Worm (Caenorhabditis elegans) whole organism, L1 larva: ENCODE data around the gene W02D7.4.
A peak's percentile ranks its signal among the peaks of the same experiment; 100 is the strongest.

Source experiments
- C04F5.9 ChIP-seq: sonication (generic microtip); optimal IDR thresholded peaks from 2 replicates; lab custom pipeline; 2016; ENCODE audit warnings: missing genetic modification characterization, missing compliant biosample characterization
- C16A3.4 ChIP-seq: fragments of 150-350 bp; optimal IDR thresholded peaks from 2 replicates; lab custom pipeline; 2014; ENCODE audit warnings: missing biosample characterization, missing genetic modification characterization
- F16B12.6 ChIP-seq: fragments of 150-350 bp; optimal IDR thresholded peaks from 2 replicates; lab custom pipeline; 2014; ENCODE audit warnings: missing biosample characterization, missing genetic modification characterization
- Y116A8C.19 ChIP-seq: sonication (generic microtip); optimal IDR thresholded peaks from 2 replicates; lab custom pipeline; 2016; ENCODE audit warnings: missing compliant biosample characterization, missing genetic modification characterization, borderline replicate concordance
- aha-1 ChIP-seq: fragments of 150-350 bp; optimal IDR thresholded peaks from 2 replicates; lab custom pipeline; 2014; ENCODE audit warnings: missing biosample characterization, missing genetic modification characterization
- ama-1 ChIP-seq: fragments of 150-350 bp; optimal IDR thresholded peaks from 2 replicates; lab custom pipeline; 2014
- ceh-63 ChIP-seq: fragments of 200-800 bp; sonication (Bioruptor generic); optimal IDR thresholded peaks from 2 replicates; lab custom pipeline; 2018; ENCODE audit warnings: mild to moderate bottlenecking, missing genetic modification characterization, missing compliant biosample characterization
- ceh-8 ChIP-seq: fragments of 200-800 bp; sonication (Bioruptor generic); optimal IDR thresholded peaks from 2 replicates; lab custom pipeline; 2018; ENCODE audit warnings: mild to moderate bottlenecking, missing genetic modification characterization, moderate library complexity, missing compliant biosample characterization
- ceh-88 ChIP-seq: fragments of 200-800 bp; sonication (Bioruptor generic); IDR thresholded peaks from 2 replicates; pipeline ENCODE4 v1.3.6; 2022; ENCODE audit warnings: missing genetic modification characterization, missing compliant biosample characterization
- ceh-90 ChIP-seq: sonication (generic microtip); optimal IDR thresholded peaks from 2 replicates; lab custom pipeline; 2016; ENCODE audit warnings: missing genetic modification characterization, missing compliant biosample characterization
- ces-1 ChIP-seq: fragments of 150-350 bp; optimal IDR thresholded peaks from 2 replicates; lab custom pipeline; 2014; ENCODE audit warnings: missing biosample characterization, missing genetic modification reagents, missing genetic modification characterization
- dpl-1 ChIP-seq, 3 experiments: fragments of 150-350 bp in 2 of 3; sonication (generic microtip) in 1 of 3; optimal IDR thresholded peaks; 2 replicates each; lab custom pipeline; 2014 to 2017; ENCODE audit warnings: missing biosample characterization in 3 of 3, missing genetic modification characterization in 3 of 3, missing genetic modification reagents in 3 of 3
- dsc-1 ChIP-seq: sonication (generic microtip); optimal IDR thresholded peaks from 2 replicates; lab custom pipeline; 2016; ENCODE audit warnings: mild to moderate bottlenecking, missing genetic modification characterization, missing compliant biosample characterization
- efl-1 ChIP-seq, 4 experiments: fragments of 150-350 bp; optimal IDR thresholded peaks in 3 of 4; peaks in 1 of 4; 1 replicate in 1 of 4; 2 replicates in 3 of 4; lab custom pipeline; 2014; ENCODE audit warnings: missing biosample characterization in 2 of 4, missing genetic modification characterization in 2 of 4, missing genetic modification reagents in 2 of 4
- efl-3 ChIP-seq: fragments of 200-800 bp; sonication (Bioruptor generic); optimal IDR thresholded peaks from 2 replicates; lab custom pipeline; 2018; ENCODE audit warnings: mild to moderate bottlenecking, missing genetic modification characterization, missing compliant biosample characterization
- egl-13 ChIP-seq: sonication (generic microtip); optimal IDR thresholded peaks from 2 replicates; lab custom pipeline; 2016; ENCODE audit warnings: missing genotype, missing genetic modification reagents, missing genetic modification characterization, missing compliant biosample characterization
- egl-27 ChIP-seq, 2 experiments: fragments of 150-350 bp in 1 of 2; sonication (generic microtip); optimal IDR thresholded peaks; 3 replicates each; lab custom pipeline; 2017 to 2018; ENCODE audit warnings: missing biosample characterization in 2 of 2, missing genetic modification characterization in 2 of 2, missing genetic modification reagents in 2 of 2
- elt-2 ChIP-seq: sonication (generic microtip); optimal IDR thresholded peaks from 2 replicates; lab custom pipeline; 2016; ENCODE audit warnings: missing genetic modification characterization, mild to moderate bottlenecking, inconsistent platforms, missing compliant biosample characterization, missing genetic modification reagents
- fkh-10 ChIP-seq: sonication (generic microtip); optimal IDR thresholded peaks from 2 replicates; lab custom pipeline; 2017; ENCODE audit warnings: missing biosample characterization, missing genetic modification reagents, missing genetic modification characterization
- fkh-4 ChIP-seq: sonication (generic microtip); optimal IDR thresholded peaks from 2 replicates; lab custom pipeline; 2016; ENCODE audit warnings: missing compliant biosample characterization, missing genetic modification characterization, borderline replicate concordance
- fkh-8 ChIP-seq: sonication (generic microtip); optimal IDR thresholded peaks from 2 replicates; lab custom pipeline; 2016; ENCODE audit warnings: mild to moderate bottlenecking, missing genetic modification characterization, missing compliant biosample characterization
- fos-1 ChIP-seq: fragments of 150-350 bp; optimal IDR thresholded peaks from 2 replicates; lab custom pipeline; 2014; ENCODE audit warnings: missing biosample characterization, missing genetic modification characterization
- hpl-2 ChIP-seq: fragments of 150-350 bp; optimal IDR thresholded peaks from 2 replicates; lab custom pipeline; 2014; ENCODE audit warnings: missing biosample characterization, missing genetic modification reagents, missing genetic modification characterization
- isw-1 ChIP-seq: fragments of 200-800 bp; sonication (Bioruptor generic); IDR thresholded peaks from 2 replicates; pipeline ENCODE4 v1.3.6; 2022; ENCODE audit warnings: missing genetic modification characterization, missing compliant biosample characterization
- jun-1 ChIP-seq: fragments of 150-350 bp; optimal IDR thresholded peaks from 2 replicates; lab custom pipeline; 2014; ENCODE audit warnings: missing biosample characterization, missing genetic modification reagents, missing genetic modification characterization
- lin-13 ChIP-seq: fragments of 150-350 bp; optimal IDR thresholded peaks from 2 replicates; lab custom pipeline; 2014; ENCODE audit warnings: missing biosample characterization, missing genetic modification reagents, missing genetic modification characterization
- lin-14 ChIP-seq: fragments of 200-800 bp; sonication (Bioruptor generic); optimal IDR thresholded peaks from 2 replicates; lab custom pipeline; 2018; ENCODE audit warnings: mild to moderate bottlenecking, missing genetic modification characterization, moderate library complexity, missing compliant biosample characterization
- lin-15B ChIP-seq: fragments of 150-350 bp; sonication (generic microtip); optimal IDR thresholded peaks from 3 replicates; lab custom pipeline; 2014; ENCODE audit warnings: missing biosample characterization, missing genetic modification characterization
- lin-35 ChIP-seq, 2 experiments: fragments of 150-350 bp; optimal IDR thresholded peaks; 2 replicates each; lab custom pipeline; 2014; ENCODE audit warnings: missing biosample characterization in 2 of 2, missing genetic modification characterization in 2 of 2, missing genetic modification reagents in 2 of 2
- lsy-2 ChIP-seq, 2 experiments: fragments of 150-350 bp; optimal IDR thresholded peaks; 2 replicates each; lab custom pipeline; 2014; ENCODE audit warnings: missing biosample characterization in 2 of 2, missing genetic modification characterization in 2 of 2
- mab-9 ChIP-seq: fragments of 200-800 bp; sonication (Bioruptor generic); IDR thresholded peaks from 2 replicates; pipeline ENCODE4 v1.3.6; 2022; ENCODE audit warnings: missing genetic modification reagents, missing genetic modification characterization, missing compliant biosample characterization
- mdl-1 ChIP-seq, 2 experiments: fragments of 150-350 bp; optimal IDR thresholded peaks; 2 replicates each; lab custom pipeline; 2014 to 2017; ENCODE audit warnings: missing biosample characterization in 2 of 2, missing genetic modification characterization in 2 of 2, inconsistent platforms in 1 of 2
- mep-1 ChIP-seq: fragments of 150-350 bp; optimal IDR thresholded peaks from 2 replicates; lab custom pipeline; 2014; ENCODE audit warnings: missing biosample characterization, missing genetic modification characterization
- nhr-11 ChIP-seq: fragments of 150-350 bp; optimal IDR thresholded peaks from 2 replicates; lab custom pipeline; 2014; ENCODE audit warnings: missing biosample characterization, missing genetic modification characterization
- nhr-12 ChIP-seq: sonication (generic microtip); optimal IDR thresholded peaks from 2 replicates; lab custom pipeline; 2017; ENCODE audit warnings: missing biosample characterization, missing genetic modification characterization
- nhr-28 ChIP-seq: fragments of 150-350 bp; optimal IDR thresholded peaks from 2 replicates; lab custom pipeline; 2014; ENCODE audit warnings: missing biosample characterization, missing genetic modification characterization
- nhr-47 ChIP-seq: sonication (generic microtip); optimal IDR thresholded peaks from 2 replicates; lab custom pipeline; 2016; ENCODE audit warnings: mild to moderate bottlenecking, missing genetic modification characterization, moderate library complexity, missing compliant biosample characterization
- nhr-71 ChIP-seq: sonication (generic microtip); optimal IDR thresholded peaks from 2 replicates; lab custom pipeline; 2016; ENCODE audit warnings: mild to moderate bottlenecking, missing genetic modification characterization, moderate library complexity, missing compliant biosample characterization
- nhr-76 ChIP-seq: sonication (generic microtip); optimal IDR thresholded peaks from 2 replicates; lab custom pipeline; 2017; ENCODE audit warnings: missing biosample characterization, missing genetic modification characterization
- nhr-85 ChIP-seq: sonication (generic microtip); peaks from one replicate; lab custom pipeline; 2016; ENCODE audit warnings: missing genetic modification characterization, inconsistent platforms, missing compliant biosample characterization
- nhr-90 ChIP-seq: sonication (generic microtip); optimal IDR thresholded peaks from 2 replicates; lab custom pipeline; 2016; ENCODE audit warnings: mild to moderate bottlenecking, missing genetic modification characterization, missing compliant biosample characterization; ENCODE audit not compliant: poor library complexity
- rnt-1 ChIP-seq: sonication (generic microtip); optimal IDR thresholded peaks from 2 replicates; lab custom pipeline; 2016; ENCODE audit warnings: mild to moderate bottlenecking, missing genetic modification characterization, moderate library complexity, missing compliant biosample characterization
- skn-1 ChIP-seq: fragments of 150-350 bp; optimal IDR thresholded peaks from 2 replicates; lab custom pipeline; 2014; ENCODE audit warnings: missing biosample characterization, missing genetic modification characterization
- snu-23 ChIP-seq: sonication (generic microtip); optimal IDR thresholded peaks from 2 replicates; lab custom pipeline; 2016; ENCODE audit warnings: missing genetic modification characterization, missing compliant biosample characterization
- sptf-1 ChIP-seq: fragments of 150-350 bp; optimal IDR thresholded peaks from 2 replicates; lab custom pipeline; 2014; ENCODE audit warnings: missing biosample characterization, missing genetic modification characterization
- sup-37 ChIP-seq: fragments of 200-800 bp; sonication (Bioruptor generic); optimal IDR thresholded peaks from 2 replicates; lab custom pipeline; 2018; ENCODE audit warnings: mild to moderate bottlenecking, missing genetic modification characterization, missing compliant biosample characterization
- tbx-2 ChIP-seq: sonication (generic microtip); optimal IDR thresholded peaks from 2 replicates; lab custom pipeline; 2016; ENCODE audit warnings: missing genetic modification characterization, missing compliant biosample characterization
- tlp-1 ChIP-seq: fragments of 150-350 bp; optimal IDR thresholded peaks from 2 replicates; lab custom pipeline; 2014; ENCODE audit warnings: missing biosample characterization, missing genetic modification characterization
- unc-130 ChIP-seq: fragments of 150-350 bp; optimal IDR thresholded peaks from 2 replicates; lab custom pipeline; 2017; ENCODE audit warnings: missing biosample characterization, missing genetic modification characterization, inconsistent platforms
- unc-30 ChIP-seq: sonication (generic microtip); optimal IDR thresholded peaks from 2 replicates; lab custom pipeline; 2017; ENCODE audit warnings: missing biosample characterization, missing genetic modification characterization
- unc-62 ChIP-seq: fragments of 150-350 bp; optimal IDR thresholded peaks from 2 replicates; lab custom pipeline; 2014; ENCODE audit warnings: missing biosample characterization, missing genetic modification reagents, missing genetic modification characterization
- zip-4 ChIP-seq: fragments of 200-800 bp; sonication (Bioruptor generic); optimal IDR thresholded peaks from 2 replicates; lab custom pipeline; 2018; ENCODE audit warnings: mild to moderate bottlenecking, missing genetic modification characterization, moderate library complexity, missing compliant biosample characterization
- ztf-11 ChIP-seq, 2 experiments: sonication (generic microtip); optimal IDR thresholded peaks; 2 replicates each; lab custom pipeline; 2016 to 2017; ENCODE audit warnings: missing genetic modification characterization in 2 of 2, missing biosample characterization in 1 of 2, missing compliant biosample characterization in 1 of 2

The W02D7.4 gene

DNA sequence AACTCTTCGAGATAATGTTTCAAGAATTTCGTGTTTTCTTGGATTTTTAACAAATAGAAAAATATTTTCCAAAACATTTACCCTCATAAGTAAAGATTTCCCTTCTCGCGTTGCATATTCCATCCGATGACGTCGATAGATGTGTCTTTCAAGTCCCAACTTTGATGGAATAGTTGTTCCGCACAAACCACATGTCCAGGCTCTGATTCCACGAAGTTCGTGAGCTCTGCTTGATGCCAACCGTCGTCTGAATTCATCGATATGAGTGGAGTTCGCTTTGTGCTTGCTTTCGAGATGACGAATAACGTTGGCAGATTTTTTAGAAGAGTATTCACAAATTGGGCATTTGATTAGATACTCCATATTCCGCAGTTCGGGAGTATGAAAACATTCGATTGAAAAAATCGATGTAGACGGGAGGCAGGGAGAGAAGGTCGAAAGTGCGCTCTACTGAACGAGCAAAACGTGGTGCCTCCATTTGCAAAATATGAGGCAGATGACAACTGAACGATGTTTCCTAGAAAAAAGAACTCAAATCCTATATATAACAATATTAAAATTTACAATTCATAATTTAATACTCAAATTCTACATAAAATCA lies 3.6 kb upstream of the W02D7.4 start, which contains the start of gene W02D7.6:
Gene W02D7.6 (minus strand): TSS at position 573 of the 601 bp plus-strand sequence.
- TF ChIP-seq nhr-71 (tag; lab: Kevin White, UChicago): peak; percentile 18
- no peak for TF ChIP-seq fkh-10 (GFP tag; lab: Kevin White, UChicago)
- TF ChIP-seq nhr-76: no peak
- peak; percentile 10 to 27 for TF ChIP-seq efl-1 (optimal IDR thresholded peaks at IDR 0.05; lab: Kevin White, UChicago)
- TF ChIP-seq efl-1 (GFP tag; optimal IDR thresholded peaks at IDR 0.05 in 1 of 2; lab: Kevin White, UChicago): peak; percentile 43 to 89
- no peak for TF ChIP-seq nhr-85 (tag; lab: Kevin White, UChicago)
- TF ChIP-seq aha-1 (tag; lab: Kevin White, UChicago): no peak
- TF ChIP-seq jun-1 (tag; lab: Kevin White, UChicago): no peak
- peak; percentile 13 for TF ChIP-seq ama-1
- TF ChIP-seq lin-13 (GFP tag; lab: Kevin White, UChicago): no peak
- TF ChIP-seq elt-2 (tag; lab: Kevin White, UChicago): no peak
- no peak for TF ChIP-seq sup-37 (GFP tag; lab: Kevin White, UChicago)
- TF ChIP-seq fkh-8 (tag; lab: Kevin White, UChicago): no peak
- no peak for TF ChIP-seq tbx-2 (tag; lab: Kevin White, UChicago)
- TF ChIP-seq unc-130 (tag; lab: Kevin White, UChicago): no peak
- no peak for TF ChIP-seq mep-1 (tag; lab: Kevin White, UChicago)
- no peak for TF ChIP-seq nhr-11
- TF ChIP-seq egl-27 (tag; optimal IDR thresholded peaks at IDR 0.05; lab: Kevin White, UChicago): no peak
- TF ChIP-seq unc-62 (GFP tag; lab: Kevin White, UChicago): no peak
- no peak for TF ChIP-seq ztf-11 (tag; optimal IDR thresholded peaks at IDR 0.05; lab: Kevin White, UChicago)
- TF ChIP-seq dpl-1 (GFP tag; optimal IDR thresholded peaks at IDR 0.05; lab: Kevin White, UChicago): peak in 2 of 3 experiments; percentile 13 to 57
- no peak for TF ChIP-seq mdl-1 (tag; optimal IDR thresholded peaks at IDR 0.05; lab: Kevin White, UChicago)
- TF ChIP-seq fos-1 (tag; lab: Kevin White, UChicago): no peak
- no peak for TF ChIP-seq dsc-1 (tag; lab: Kevin White, UChicago)
- TF ChIP-seq nhr-28 (tag; lab: Kevin White, UChicago): no peak
- no peak for TF ChIP-seq ceh-8 (GFP tag; lab: Kevin White, UChicago)
- no peak for TF ChIP-seq egl-13
- TF ChIP-seq nhr-12 (tag; lab: Kevin White, UChicago): no peak
- TF ChIP-seq unc-30: no peak
- no peak for TF ChIP-seq hpl-2 (GFP tag; lab: Kevin White, UChicago)
- TF ChIP-seq C04F5.9 (tag; lab: Kevin White, UChicago): no peak
- no peak for TF ChIP-seq mab-9
- TF ChIP-seq lin-14 (GFP tag; lab: Kevin White, UChicago): no peak
- peak; percentile 3 for TF ChIP-seq snu-23
- TF ChIP-seq C16A3.4: no peak
- no peak for TF ChIP-seq isw-1 (GFP tag; lab: Robert Waterston, UW)
- no peak for TF ChIP-seq Y116A8C.19
- no peak for TF ChIP-seq ceh-90 (tag; lab: Kevin White, UChicago)
- no peak for TF ChIP-seq F16B12.6 (tag; lab: Kevin White, UChicago)
- peak in 1 of 2 experiments; percentile 17 for TF ChIP-seq lsy-2 (tag; optimal IDR thresholded peaks at IDR 0.05; lab: Kevin White, UChicago)
- no peak for TF ChIP-seq lin-15B (tag; lab: Kevin White, UChicago)
- no peak for TF ChIP-seq sptf-1 (tag; lab: Kevin White, UChicago)
- peak; percentile 25 for TF ChIP-seq nhr-47 (tag; lab: Kevin White, UChicago)
- no peak for TF ChIP-seq zip-4
- no peak for TF ChIP-seq ces-1 (GFP tag; lab: Kevin White, UChicago)
- no peak for TF ChIP-seq fkh-4
- no peak for TF ChIP-seq efl-3 (GFP tag; lab: Kevin White, UChicago)
- TF ChIP-seq tlp-1 (tag; lab: Kevin White, UChicago): no peak
- TF ChIP-seq lin-35 (GFP tag; optimal IDR thresholded peaks at IDR 0.05; lab: Kevin White, UChicago): peak in 1 of 2 experiments; percentile 43
- no peak for TF ChIP-seq ceh-88 (GFP tag; lab: Robert Waterston, UW)
- TF ChIP-seq skn-1 (tag; lab: Kevin White, UChicago): no peak
- TF ChIP-seq rnt-1 (tag; lab: Kevin White, UChicago): no peak
- peak; percentile 12 for TF ChIP-seq nhr-90 (tag; lab: Kevin White, UChicago)
- TF ChIP-seq ceh-63: no peak
